Worm (Caenorhabditis elegans): Measurements from ENCODE around the gene flp-11.

Gene flp-11

ce11 chrX:4660268-4660880 is 17.6 kb downstream of the flp-11 start, which contains the start of gene nhr-45:
Gene nhr-45 (minus strand): TSS chrX:4660318.
- TF ChIP-seq fos-1 (tag; optimal IDR thresholded peaks at IDR 0.05) (peak; percentile 67), nhr-129 (tag; optimal IDR thresholded peaks at IDR 0.05) (no peak), alr-1 (tag; optimal IDR thresholded peaks at IDR 0.05) (no peak)

DNA sequence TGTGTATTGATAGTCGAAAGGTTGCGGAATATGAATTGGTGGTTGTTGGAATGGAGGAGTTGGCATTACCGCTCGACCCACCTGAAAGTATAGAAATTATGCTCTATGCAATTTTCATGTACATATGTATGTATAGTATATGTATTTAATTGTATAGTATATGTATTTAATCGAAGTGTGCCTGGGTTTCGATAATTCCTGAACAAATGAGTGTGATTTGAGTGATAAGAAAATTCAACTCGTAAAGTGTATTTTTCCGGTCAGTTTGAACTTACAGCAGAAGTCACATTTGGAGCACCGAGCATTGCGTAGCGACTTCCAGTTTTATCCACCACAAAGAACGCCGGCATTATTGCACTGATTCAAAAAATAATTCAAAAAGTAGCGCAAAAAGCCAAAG is 19.2 kb downstream of the flp-11 start:
- no peak for TF ChIP-seq R02D3.7 (tag; optimal IDR thresholded peaks at IDR 0.05)
- no peak for TF ChIP-seq lin-11 (tag; optimal IDR thresholded peaks at IDR 0.05)
- TF ChIP-seq ztf-11 (tag; optimal IDR thresholded peaks at IDR 0.05) = no peak
- TF ChIP-seq Y55F3AM.14 (GFP tag; optimal IDR thresholded peaks at IDR 0.05) = no peak
- no peak for TF ChIP-seq mab-5 (tag; optimal IDR thresholded peaks at IDR 0.05)
- no peak for TF ChIP-seq nhr-21 (tag; optimal IDR thresholded peaks at IDR 0.05)
- no peak for TF ChIP-seq lsy-2 (tag; optimal IDR thresholded peaks at IDR 0.05)

DNA sequence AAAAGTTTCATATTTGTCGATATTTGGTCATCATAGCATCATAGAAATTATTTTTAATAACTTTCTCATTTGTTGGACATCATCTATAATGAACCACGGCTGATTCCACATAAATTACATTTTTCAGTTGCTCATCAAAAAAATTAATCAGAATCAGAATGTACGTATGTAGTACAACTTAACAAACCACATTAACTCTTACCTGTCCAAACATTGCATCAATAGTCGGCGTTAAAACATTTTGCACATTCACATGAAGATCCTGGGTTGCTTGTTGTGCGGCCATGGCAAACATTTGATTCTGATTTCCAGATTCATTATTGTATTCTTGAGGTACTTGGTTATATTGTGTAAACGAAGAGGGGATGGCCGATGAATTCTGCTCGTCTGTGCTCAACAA is 19.6 kb downstream of the flp-11 start:
- TF ChIP-seq lsy-2 (tag; optimal IDR thresholded peaks at IDR 0.05) = no peak
- no peak for TF ChIP-seq nhr-11 (tag; optimal IDR thresholded peaks at IDR 0.05)
- TF ChIP-seq ceh-16 (tag; optimal IDR thresholded peaks at IDR 0.05) = no peak
- no peak for TF ChIP-seq lin-11 (tag; optimal IDR thresholded peaks at IDR 0.05)
- no peak for TF ChIP-seq R02D3.7 (tag; optimal IDR thresholded peaks at IDR 0.05)
- TF ChIP-seq lin-39 (tag; optimal IDR thresholded peaks at IDR 0.05) = no peak
- no peak for TF ChIP-seq unc-55 (GFP tag; optimal IDR thresholded peaks at IDR 0.05)
- no peak for TF ChIP-seq dmd-4 (tag; optimal IDR thresholded peaks at IDR 0.05)
- no peak for TF ChIP-seq mbf-1 (tag; optimal IDR thresholded peaks at IDR 0.05)
- no peak for TF ChIP-seq mab-5 (tag; optimal IDR thresholded peaks at IDR 0.05)
- no peak for TF ChIP-seq ceh-82 (tag; optimal IDR thresholded peaks at IDR 0.05)
- no peak for TF ChIP-seq nhr-25 (tag; optimal IDR thresholded peaks at IDR 0.05)
- no peak for TF ChIP-seq mdl-1 (tag; optimal IDR thresholded peaks at IDR 0.05)
- TF ChIP-seq nhr-21 (tag; optimal IDR thresholded peaks at IDR 0.05) = no peak
- no peak for TF ChIP-seq ZK546.5 (tag; optimal IDR thresholded peaks at IDR 0.05)

DNA sequence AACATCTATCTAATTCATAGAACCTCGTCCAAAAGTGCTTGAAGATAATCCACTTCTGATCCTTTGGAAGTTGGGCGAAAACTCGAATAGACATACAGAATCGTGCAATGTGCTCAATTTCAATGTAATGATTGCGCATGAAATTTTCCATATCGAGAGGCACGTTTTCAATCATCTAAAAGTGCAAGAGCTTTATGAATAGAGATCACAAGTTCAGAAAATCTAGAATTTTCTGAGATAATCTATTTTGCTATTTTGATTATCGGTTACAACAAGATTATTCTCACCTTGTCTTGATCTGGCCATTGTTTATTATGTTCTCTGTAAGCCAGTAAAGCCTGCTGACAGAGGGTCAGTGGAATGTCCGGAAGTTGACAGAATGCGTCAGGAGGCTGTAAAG is 20.4 kb downstream of the flp-11 start:
- TF ChIP-seq nhr-11 (tag; optimal IDR thresholded peaks at IDR 0.05) (no peak), lsy-2 (tag; optimal IDR thresholded peaks at IDR 0.05) (no peak), skn-1 (tag; optimal IDR thresholded peaks at IDR 0.05) (no peak), ZK546.5 (tag; optimal IDR thresholded peaks at IDR 0.05) (no peak), elt-3 (tag; optimal IDR thresholded peaks at IDR 0.05) (no peak), F13H6.1 (tag; optimal IDR thresholded peaks at IDR 0.05) (no peak), ztf-11 (tag; optimal IDR thresholded peaks at IDR 0.05) (no peak), R02D3.7 (tag; optimal IDR thresholded peaks at IDR 0.05) (no peak)

DNA sequence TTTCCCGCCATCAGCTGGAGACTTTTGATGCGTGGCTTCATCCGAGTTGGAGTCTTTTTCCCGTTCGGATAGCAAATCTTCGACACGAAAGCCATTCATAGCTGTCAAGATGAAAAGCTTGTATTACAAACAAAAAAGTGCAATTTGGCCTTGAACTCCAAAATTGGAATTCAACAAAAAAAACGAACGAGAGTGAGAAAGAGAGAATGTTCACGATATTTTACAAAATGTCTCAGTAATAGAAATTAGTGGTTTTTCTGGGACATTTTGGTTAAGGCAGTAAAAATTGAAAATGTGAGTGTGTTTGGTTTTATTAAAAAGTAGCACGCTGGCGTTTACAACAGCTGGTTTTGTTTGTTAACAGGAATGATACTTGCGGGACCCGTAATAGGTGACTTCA is 23.9 kb downstream of the flp-11 start, which contains the start of gene ceh-1:
Gene ceh-1, minus strand, starts transcription at position 101 of the 400 bp plus-strand sequence.
- TF ChIP-seq ZK546.5 (tag; optimal IDR thresholded peaks at IDR 0.05) = no peak
- TF ChIP-seq mdl-1 (tag; optimal IDR thresholded peaks at IDR 0.05) = no peak
- TF ChIP-seq ceh-82 (tag; optimal IDR thresholded peaks at IDR 0.05) = no peak
- TF ChIP-seq lin-11 (tag; optimal IDR thresholded peaks at IDR 0.05) = no peak
- TF ChIP-seq Y55F3AM.14 (GFP tag; optimal IDR thresholded peaks at IDR 0.05) = no peak
- no peak for TF ChIP-seq nhr-12 (tag; optimal IDR thresholded peaks at IDR 0.05)
- TF ChIP-seq nhr-77 (tag; optimal IDR thresholded peaks at IDR 0.05) = no peak
- no peak for TF ChIP-seq nhr-237 (tag; optimal IDR thresholded peaks at IDR 0.05)
- no peak for TF ChIP-seq unc-55 (GFP tag; optimal IDR thresholded peaks at IDR 0.05)
- no peak for TF ChIP-seq gmeb-1 (tag; optimal IDR thresholded peaks at IDR 0.05)
- no peak for TF ChIP-seq unc-62 (GFP tag; optimal IDR thresholded peaks at IDR 0.05)

- TF ChIP-seq nhr-25 (tag; optimal IDR thresholded peaks at IDR 0.05) (no peak), mab-5 (tag; optimal IDR thresholded peaks at IDR 0.05) (no peak), R02D3.7 (tag; optimal IDR thresholded peaks at IDR 0.05) (no peak), ama-1 (optimal IDR thresholded peaks at IDR 0.05) (no peak)
Observed at ce11 chrX:4652950-4653349, 25.0 kb downstream of the flp-11 start.

DNA sequence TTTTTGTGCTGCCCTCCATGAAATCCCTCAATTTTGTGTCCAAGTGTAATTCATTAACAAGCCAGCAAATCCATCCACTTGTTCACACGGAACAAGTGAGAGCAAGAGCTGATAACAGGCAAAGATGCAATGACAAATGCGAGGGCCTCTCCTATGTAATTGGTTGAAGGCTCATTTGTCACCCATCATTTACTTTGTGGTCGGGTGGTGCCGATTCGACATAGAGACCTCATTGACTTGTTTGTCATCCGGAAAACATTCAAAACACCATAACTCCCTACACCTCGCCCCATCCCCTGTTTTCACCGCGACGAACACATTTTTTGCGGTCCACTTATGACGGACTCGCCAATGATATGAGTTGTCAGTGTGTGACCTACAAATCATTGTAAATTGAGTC is 26.5 kb downstream of the flp-11 start:
- TF ChIP-seq R02D3.7 (tag; optimal IDR thresholded peaks at IDR 0.05) (no peak), ceh-82 (tag; optimal IDR thresholded peaks at IDR 0.05) (no peak), sem-4 (tag; optimal IDR thresholded peaks at IDR 0.05) (no peak), aly-2 (tag; optimal IDR thresholded peaks at IDR 0.05) (no peak), nhr-6 (tag; optimal IDR thresholded peaks at IDR 0.05) (no peak), ceh-16 (tag; optimal IDR thresholded peaks at IDR 0.05) (no peak), Y55F3AM.14 (GFP tag; optimal IDR thresholded peaks at IDR 0.05) (no peak), nhr-23 (tag; optimal IDR thresholded peaks at IDR 0.05) (no peak), gmeb-1 (tag; optimal IDR thresholded peaks at IDR 0.05) (no peak), egl-27 (tag; optimal IDR thresholded peaks at IDR 0.05) (no peak), lin-39 (tag; optimal IDR thresholded peaks at IDR 0.05) (no peak), nhr-77 (tag; optimal IDR thresholded peaks at IDR 0.05) (no peak), crh-2 (tag; optimal IDR thresholded peaks at IDR 0.05) (no peak), nhr-11 (tag; optimal IDR thresholded peaks at IDR 0.05) (no peak), skn-1 (tag; optimal IDR thresholded peaks at IDR 0.05) (no peak), nhr-129 (tag; optimal IDR thresholded peaks at IDR 0.05) (no peak), sma-3 (GFP tag; optimal IDR thresholded peaks at IDR 0.05) (no peak), mbf-1 (tag; optimal IDR thresholded peaks at IDR 0.05) (no peak), mdl-1 (tag; optimal IDR thresholded peaks at IDR 0.05) (no peak)

Data from whole organism, L2 larva.